Worm (Caenorhabditis elegans) whole organism, young adult: Measurements from ENCODE around the gene C29E4.13.

Source experiments
- F57C9.4 ChIP-seq: sonication (generic microtip); optimal IDR thresholded peaks from 2 replicates; lab custom pipeline; 2017; ENCODE audit warnings: mild to moderate bottlenecking, missing genetic modification characterization, missing compliant biosample characterization
- ZK185.1 ChIP-seq: sonication (generic microtip); optimal IDR thresholded peaks from 2 replicates; lab custom pipeline; 2016; ENCODE audit warnings: mild to moderate bottlenecking, missing genetic modification characterization, missing compliant biosample characterization; ENCODE audit not compliant: poor library complexity, severe bottlenecking
- atf-7 ChIP-seq: sonication (generic microtip); optimal IDR thresholded peaks from 2 replicates; lab custom pipeline; 2017; ENCODE audit warnings: mild to moderate bottlenecking, missing genetic modification characterization, missing compliant biosample characterization
- ceh-27 ChIP-seq: fragments of 200-800 bp; sonication (Bioruptor generic); optimal IDR thresholded peaks from 2 replicates; lab custom pipeline; 2018; ENCODE audit warnings: mild to moderate bottlenecking, missing genetic modification characterization, moderate library complexity, missing compliant biosample characterization
- ekl-4 ChIP-seq: fragments of 200-800 bp; sonication (Bioruptor generic); IDR thresholded peaks from 2 replicates; pipeline ENCODE4 v1.3.6; 2022; ENCODE audit warnings: missing genetic modification reagents, missing genetic modification characterization, missing compliant biosample characterization
- ets-4 ChIP-seq: fragments of 200-800 bp; sonication (Bioruptor generic); optimal IDR thresholded peaks from 2 replicates; lab custom pipeline; 2018; ENCODE audit warnings: mild to moderate bottlenecking, missing genetic modification characterization, missing compliant biosample characterization
- hrde-1 ChIP-seq: sonication (generic microtip); optimal IDR thresholded peaks from 2 replicates; lab custom pipeline; 2016; ENCODE audit warnings: missing genetic modification characterization, mild to moderate bottlenecking, missing compliant biosample characterization, moderate library complexity, missing genotype, missing genetic modification reagents, borderline replicate concordance
- somi-1 ChIP-seq: fragments of 200-800 bp; sonication (Bioruptor generic); optimal IDR thresholded peaks from 2 replicates; lab custom pipeline; 2018; ENCODE audit warnings: mild to moderate bottlenecking, missing genetic modification characterization, missing compliant biosample characterization
- unc-130 ChIP-seq: sonication (generic microtip); optimal IDR thresholded peaks from 2 replicates; lab custom pipeline; 2016; ENCODE audit warnings: missing genetic modification reagents, missing genetic modification characterization, missing compliant biosample characterization
- unc-62 ChIP-seq: fragments of 150-350 bp; optimal IDR thresholded peaks from 2 replicates; lab custom pipeline; 2014; ENCODE audit warnings: missing biosample characterization, missing genetic modification reagents, missing genetic modification characterization

DNA sequence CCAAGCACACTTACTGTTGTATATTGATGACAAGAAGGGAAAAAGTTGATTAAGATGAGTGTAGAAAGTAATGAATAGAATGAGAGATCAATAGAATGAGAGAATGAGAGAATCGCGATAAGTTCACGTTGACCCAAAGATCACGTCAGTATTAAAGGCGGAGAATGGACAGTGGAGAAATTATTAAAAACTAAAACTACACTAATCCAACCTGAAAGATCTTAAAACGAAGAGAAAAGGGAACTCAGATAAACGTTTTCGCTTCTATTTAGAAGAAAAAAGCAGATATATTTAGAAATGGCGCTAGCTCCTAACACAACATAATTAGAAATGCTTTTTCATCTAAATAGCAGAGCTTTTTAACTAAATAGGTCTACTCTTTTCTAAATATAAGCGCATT lies 24.7 kb upstream of the C29E4.13 start, which contains the start of gene let-754:
- TF ChIP-seq hrde-1 (tag; lab: Kevin White, UChicago) (no peak), unc-130 (no peak), somi-1 (GFP tag; lab: Kevin White, UChicago) (no peak), ZK185.1 (tag; lab: Kevin White, UChicago) (no peak), ceh-27 (no peak), atf-7 (tag; lab: Kevin White, UChicago) (no peak), F57C9.4 (no peak), ets-4 (no peak), ekl-4 (GFP tag; lab: Robert Waterston, UW) (no peak), unc-62 (GFP tag; lab: Kevin White, UChicago) (no peak)
